Fruit fly (Drosophila melanogaster): Measurements from ENCODE around the gene CG32201.

The CG32201 gene

DNA sequence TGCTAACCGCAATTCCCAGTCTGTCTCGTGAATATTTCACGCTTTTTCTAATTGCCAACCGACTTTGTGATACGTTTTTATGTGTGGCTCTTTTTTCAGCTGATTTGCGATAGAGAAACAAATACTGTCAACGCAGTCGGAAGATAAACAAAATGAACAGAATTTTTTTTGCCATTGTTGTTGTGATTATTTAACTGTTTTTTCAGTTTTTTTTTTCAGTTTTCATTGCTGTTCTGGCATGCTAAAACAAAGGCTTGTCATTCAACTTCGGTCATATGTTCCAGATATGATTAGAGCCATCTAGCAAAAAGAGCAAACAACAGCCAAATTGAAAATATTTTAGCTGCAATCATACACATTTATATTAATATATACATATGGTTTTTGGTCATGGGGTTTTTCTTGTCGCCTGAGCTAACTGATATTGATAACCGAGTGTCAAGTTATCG lies 22.8 kb downstream of the CG32201 start (continued):
- TF ChIP-seq CG8281 (tag; optimal IDR thresholded peaks at IDR 0.05) (no peak), GATAe (GFP tag; conservative IDR thresholded peaks at IDR 0.05) (peak; percentile 32; the same call in 1 of the 2 replicates), slbo (GFP tag; IDR thresholded peaks at IDR 0.05) (no peak), psq (GFP tag; optimal IDR thresholded peaks at IDR 0.05) (no peak), Myb (GFP tag; optimal IDR thresholded peaks at IDR 0.05) (no peak)

DNA sequence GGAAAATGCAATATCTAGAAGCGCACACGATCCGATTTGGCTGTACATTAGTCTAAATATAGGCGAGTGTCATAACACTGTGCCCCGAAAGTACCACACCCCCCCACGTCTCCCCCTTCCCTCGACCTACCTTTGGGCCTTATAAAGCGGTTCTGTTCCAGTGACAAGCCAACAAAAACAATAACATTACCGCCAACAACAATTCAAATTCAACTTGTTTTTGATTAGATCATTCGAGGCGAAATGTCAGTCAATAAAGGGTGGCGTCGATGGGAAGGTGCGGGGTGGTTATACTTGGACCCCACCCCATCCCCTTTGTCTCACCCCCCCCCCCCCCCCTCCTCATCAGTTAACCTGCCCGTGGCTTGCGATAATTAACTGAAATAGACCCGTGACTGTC lies 23.7 kb downstream of the CG32201 start:
- TF ChIP-seq chinmo (GFP tag; IDR thresholded peaks at IDR 0.05; ENCODE audit: partially characterized antibody) = 0 out of 4 replicates have a peak, but pooled peaks have one; percentile 28
- no peak for TF ChIP-seq lmd (GFP tag; IDR thresholded peaks at IDR 0.05)
- peak; percentile 16 for TF ChIP-seq Med (GFP tag)
- peak; percentile 0 for TF ChIP-seq Hmr (GFP tag; optimal IDR thresholded peaks at IDR 0.05)
- TF ChIP-seq CG11085 (GFP tag; IDR thresholded peaks at IDR 0.05) = no peak
- TF ChIP-seq exex (tag; optimal IDR thresholded peaks at IDR 0.05) = peak; percentile 62
- TF ChIP-seq tna (GFP tag; IDR thresholded peaks at IDR 0.05; ENCODE audit: partially characterized antibody) = 0 out of 2 replicates have a peak, but pooled peaks have one; percentile 10
- 0 out of 2 replicates have a peak, but pooled peaks have one; percentile 11 for TF ChIP-seq GATAe (GFP tag; conservative IDR thresholded peaks at IDR 0.05)
- no peak for TF ChIP-seq CG8290 (GFP tag; optimal IDR thresholded peaks at IDR 0.05)
- peak in 1 of 2 experiments; percentile 49 for TF ChIP-seq CG8290 (tag; optimal IDR thresholded peaks at IDR 0.05)
- peak in 1 of 2 experiments; percentile 38 for TF ChIP-seq Pdp1 (GFP tag; optimal IDR thresholded peaks at IDR 0.05)
- TF ChIP-seq CG15514 (GFP tag; optimal IDR thresholded peaks at IDR 0.05) = peak; percentile 3
- TF ChIP-seq zf30C (GFP tag; optimal IDR thresholded peaks at IDR 0.05) = no peak
- TF ChIP-seq CG14441 (GFP tag; IDR thresholded peaks at IDR 0.05) = peak; percentile 36; the same call in 1 of the 2 replicates
- peak; percentile 51 for TF ChIP-seq Vsx1 (GFP tag; optimal IDR thresholded peaks at IDR 0.05)
- peak; percentile 5 for TF ChIP-seq pros (GFP tag; optimal IDR thresholded peaks at IDR 0.05)
- no peak for TF ChIP-seq Sin3A (optimal IDR thresholded peaks at IDR 0.05)
- peak; percentile 3 for TF ChIP-seq CG18619 (GFP tag; optimal IDR thresholded peaks at IDR 0.05)
- no peak for TF ChIP-seq Ets65A (GFP tag)
- TF ChIP-seq zfh1 (GFP tag; IDR thresholded peaks at IDR 0.05) = no peak
- peak; percentile 56 for TF ChIP-seq sug (tag; optimal IDR thresholded peaks at IDR 0.05)
- peak; percentile 72 for TF ChIP-seq grn (GFP tag; optimal IDR thresholded peaks at IDR 0.05)
- peak; percentile 81 for TF ChIP-seq cwo (GFP tag; optimal IDR thresholded peaks at IDR 0.05)
- TF ChIP-seq sd (tag; optimal IDR thresholded peaks at IDR 0.05) = peak; percentile 27
- no peak for TF ChIP-seq croc (GFP tag; conservative IDR thresholded peaks at IDR 0.05)
- peak in 1 of 2 experiments; percentile 33 for TF ChIP-seq Hr78 (GFP tag; optimal IDR thresholded peaks at IDR 0.05)
- peak; percentile 54 for TF ChIP-seq CG12769 (tag; optimal IDR thresholded peaks at IDR 0.05)
- peak; percentile 2 for TF ChIP-seq CG18011 (GFP tag; optimal IDR thresholded peaks at IDR 0.05)
- TF ChIP-seq Xbp1 (GFP tag; optimal IDR thresholded peaks at IDR 0.05) = no peak
- peak; percentile 60 for TF ChIP-seq CG10543 (GFP tag; optimal IDR thresholded peaks at IDR 0.05)
- peak; percentile 95 for TF ChIP-seq crol (GFP tag; IDR thresholded peaks at IDR 0.05)
- TF ChIP-seq Aef1 (GFP tag; IDR thresholded peaks at IDR 0.05) = 0 out of 3 replicates have a peak, but pooled peaks have one; percentile 24
- TF ChIP-seq caup (GFP tag; optimal IDR thresholded peaks at IDR 0.05; ENCODE audit: severe bottlenecking) = peak; percentile 67
- no peak for TF ChIP-seq CG9797 (GFP tag; optimal IDR thresholded peaks at IDR 0.05)
- peak; percentile 64 for TF ChIP-seq lab (GFP tag; optimal IDR thresholded peaks at IDR 0.05)
- TF ChIP-seq HmgZ (tag; optimal IDR thresholded peaks at IDR 0.05) = peak; percentile 11
- TF ChIP-seq mirr (GFP tag; optimal IDR thresholded peaks at IDR 0.05) = peak; percentile 73
